Worm (Caenorhabditis elegans) whole organism, late embryonic: ENCODE data around the gene Y6G8.14.

Experiments
- ceh-9 ChIP-seq: sonication (generic microtip); optimal IDR thresholded peaks from 2 replicates; lab custom pipeline; 2016; ENCODE audit warnings: mild to moderate bottlenecking, missing genetic modification characterization, inconsistent platforms, missing compliant biosample characterization
- pha-4 ChIP-seq: fragments of 150-350 bp; optimal IDR thresholded peaks from 2 replicates; lab custom pipeline; 2018; ENCODE audit warnings: missing biosample characterization, missing genetic modification reagents, missing genetic modification characterization

DNA sequence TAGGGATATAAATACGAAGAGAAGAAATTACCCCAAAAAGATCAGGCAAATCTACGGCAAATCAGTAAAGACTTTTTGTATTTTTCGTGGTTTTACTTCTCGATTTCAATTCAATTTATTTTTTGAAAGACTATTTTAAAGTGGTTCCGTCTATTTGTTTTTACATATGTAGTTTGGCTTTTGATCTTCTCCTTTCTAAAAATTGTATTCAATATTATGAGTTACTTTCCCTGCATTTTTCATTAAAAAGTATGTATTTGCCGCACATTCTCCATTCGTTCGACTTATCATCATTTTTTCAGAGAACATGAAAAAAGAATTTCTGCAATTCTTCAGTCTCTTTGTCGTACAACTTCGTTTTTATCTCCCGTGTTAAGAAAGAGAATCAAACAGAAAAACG, 47.3 kb downstream of the Y6G8.14 start, which contains the start of gene C38D9.2:
- TF ChIP-seq pha-4 (tag; lab: Kevin White, UChicago), result no peak
- no peak for TF ChIP-seq ceh-9 (tag; lab: Kevin White, UChicago)
